Fruit fly (Drosophila melanogaster): ENCODE results near the gene Sec61alpha.

The Sec61alpha gene

DNA sequence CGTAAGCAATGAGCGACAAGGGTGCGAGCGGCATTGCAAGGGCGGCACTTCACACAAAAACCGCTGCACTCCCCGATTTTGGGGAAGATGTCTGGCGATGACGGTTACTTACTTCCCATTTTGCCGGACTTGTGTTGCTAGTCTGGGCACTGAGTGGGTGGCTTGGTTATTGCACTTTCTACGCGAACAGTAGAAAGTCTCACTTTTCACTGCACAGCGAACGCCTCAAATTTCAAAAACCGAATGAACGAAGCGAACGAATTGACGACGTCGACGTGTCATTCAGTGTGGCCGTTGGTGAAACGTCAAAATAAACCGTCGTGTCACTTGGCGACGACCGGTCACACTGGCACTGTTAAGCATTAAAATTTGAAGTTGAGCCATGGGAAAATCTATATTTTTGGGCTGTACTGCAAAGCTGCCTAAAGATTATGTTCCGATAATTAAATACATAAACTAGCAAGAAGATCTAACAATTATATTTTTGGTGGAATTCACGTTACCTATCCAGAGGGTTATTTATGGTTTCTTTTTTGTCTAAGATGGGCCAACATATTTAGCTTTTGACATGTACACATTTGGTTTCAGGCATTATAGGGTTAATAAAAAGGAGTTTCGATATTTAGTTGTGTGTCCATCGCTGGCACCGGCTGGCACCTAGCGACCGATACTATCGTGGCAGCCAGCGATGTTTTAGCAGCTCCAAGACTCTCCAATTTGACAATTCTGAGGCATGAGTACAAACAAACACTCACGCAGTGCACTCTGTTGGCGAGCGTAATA, at the start of gene Sec61alpha, which contains the start of gene Daxx (continued):
- TF ChIP-seq CG11762 (GFP tag; optimal IDR thresholded peaks at IDR 0.05; ENCODE audit: insufficient read depth) = peak; percentile 74
- peak; percentile 79 for TF ChIP-seq CG3032 (tag; optimal IDR thresholded peaks at IDR 0.05)
- TF ChIP-seq OdsH (GFP tag; optimal IDR thresholded peaks at IDR 0.05) = peak; percentile 87
- peak; percentile 63 for TF ChIP-seq CG8632 (GFP tag; optimal IDR thresholded peaks at IDR 0.05)
- TF ChIP-seq Blimp-1 (GFP tag; optimal IDR thresholded peaks at IDR 0.05) = no peak
- peak; percentile 92 for TF ChIP-seq Hr39 (GFP tag; optimal IDR thresholded peaks at IDR 0.05)
- TF ChIP-seq CG7368 (GFP tag; optimal IDR thresholded peaks at IDR 0.05) = peak; percentile 72
- peak; percentile 79 for TF ChIP-seq Sox102F (GFP tag; optimal IDR thresholded peaks at IDR 0.05)
- TF ChIP-seq dsx (GFP tag; optimal IDR thresholded peaks at IDR 0.05; ENCODE audit: poor library complexity, severe bottlenecking) = peak; percentile 36

DNA sequence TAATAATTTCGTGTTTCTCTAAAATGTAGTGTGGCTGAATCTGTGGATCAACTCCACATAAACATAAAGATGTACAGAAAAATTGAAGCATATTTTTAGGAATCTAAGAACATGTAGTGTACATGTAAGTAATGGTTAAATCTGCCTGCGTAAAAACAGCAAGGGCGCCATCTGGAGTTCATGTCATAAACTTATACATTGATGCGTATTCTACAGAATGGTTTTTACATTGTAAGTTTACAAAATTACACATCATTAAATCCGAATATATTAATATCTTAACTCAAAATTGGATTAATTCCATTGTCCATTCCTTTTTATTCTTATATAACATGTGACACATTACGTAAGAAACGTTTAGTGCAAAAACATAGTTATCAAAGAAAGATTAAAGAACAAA, 46.6 kb upstream of the Sec61alpha start:
- TF ChIP-seq CG10631 (GFP tag; optimal IDR thresholded peaks at IDR 0.05) (no peak), dsx (GFP tag; optimal IDR thresholded peaks at IDR 0.05; ENCODE audit: poor library complexity, severe bottlenecking) (peak; percentile 43), Sox15 (GFP tag; optimal IDR thresholded peaks at IDR 0.05) (no peak), cyc (GFP tag; optimal IDR thresholded peaks at IDR 0.05) (peak; percentile 23), spab (GFP tag; optimal IDR thresholded peaks at IDR 0.05) (no peak), CG11902 (GFP tag; optimal IDR thresholded peaks at IDR 0.05) (no peak), fd85E (GFP tag; optimal IDR thresholded peaks at IDR 0.05) (no peak), Hr39 (GFP tag; optimal IDR thresholded peaks at IDR 0.05) (peak; percentile 1), Eip78C (GFP tag) (peak; percentile 38), Met (GFP tag; optimal IDR thresholded peaks at IDR 0.05) (no peak)

DNA sequence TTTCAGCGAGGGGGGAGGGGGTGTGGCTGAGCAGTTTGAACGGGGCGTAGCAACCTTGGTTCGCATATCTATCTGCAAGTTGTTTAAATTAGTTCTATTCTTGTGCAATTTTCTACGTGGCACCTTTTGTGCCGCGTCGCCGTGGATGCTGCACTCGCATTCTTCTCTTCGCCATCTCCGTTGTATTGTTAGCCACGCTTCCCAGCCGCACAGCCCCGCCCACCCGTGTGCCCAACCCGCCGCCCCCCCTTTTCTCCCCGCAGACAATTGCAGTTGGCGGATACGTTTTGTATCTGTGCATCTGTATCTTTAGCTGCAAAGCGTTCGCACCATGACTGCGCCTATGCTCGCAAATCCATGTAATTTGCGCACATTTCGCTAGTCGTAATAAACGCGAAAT, 33.6 kb upstream of the Sec61alpha start:
- TF ChIP-seq CG8119 (GFP tag; IDR thresholded peaks at IDR 0.05) = 0 out of 3 replicates have a peak, but pooled peaks have one; percentile 13
- TF ChIP-seq CG6163 (GFP tag; IDR thresholded peaks at IDR 0.05) = 0 out of 3 replicates have a peak, but pooled peaks have one; percentile 43
- TF ChIP-seq pdm3 (GFP tag; optimal IDR thresholded peaks at IDR 0.05) = no peak

DNA sequence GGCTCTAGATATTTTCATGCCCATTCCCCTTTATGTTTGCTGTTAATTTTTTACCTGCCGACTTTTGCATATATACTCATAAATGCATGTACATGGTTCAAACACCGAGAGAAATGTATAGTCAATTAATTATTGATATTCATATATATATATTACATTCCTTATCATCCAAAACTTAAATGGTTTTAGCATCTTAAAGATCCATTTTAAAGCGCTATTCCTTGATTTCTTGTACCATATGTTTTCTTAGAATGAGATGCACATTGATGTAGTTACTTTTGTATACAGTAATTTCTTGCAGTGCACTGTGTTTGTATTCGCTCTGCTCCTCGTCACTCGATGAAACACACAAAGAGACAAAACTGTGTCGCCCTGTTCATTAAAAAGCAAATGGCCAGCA, 28.3 kb upstream of the Sec61alpha start:
- peak in 1 of 2 experiments; percentile 12 for TF ChIP-seq salr (GFP tag; optimal IDR thresholded peaks at IDR 0.05)
- TF ChIP-seq esn (GFP tag; optimal IDR thresholded peaks at IDR 0.05) = peak; percentile 56
- TF ChIP-seq Lpt (GFP tag; optimal IDR thresholded peaks at IDR 0.05) = peak; percentile 57
- TF ChIP-seq Hr4 (GFP tag; optimal IDR thresholded peaks at IDR 0.05) = peak; percentile 58
- TF ChIP-seq fd85E (GFP tag; optimal IDR thresholded peaks at IDR 0.05) = no peak
- peak; percentile 11 for TF ChIP-seq CG9139 (GFP tag; optimal IDR thresholded peaks at IDR 0.05)
- TF ChIP-seq CG4318 (GFP tag; optimal IDR thresholded peaks at IDR 0.05) = peak; percentile 41
- TF ChIP-seq achi (GFP tag; optimal IDR thresholded peaks at IDR 0.05) = peak; percentile 66
- peak; percentile 43 for TF ChIP-seq CG11762 (GFP tag; optimal IDR thresholded peaks at IDR 0.05; ENCODE audit: insufficient read depth)
- no peak for TF ChIP-seq fkh (GFP tag; optimal IDR thresholded peaks at IDR 0.05)
- no peak for TF ChIP-seq svp (GFP tag)
- no peak for TF ChIP-seq Hr38 (GFP tag; optimal IDR thresholded peaks at IDR 0.05)
- TF ChIP-seq CG15336 (GFP tag; IDR thresholded peaks at IDR 0.05) = peak; percentile 69
- TF ChIP-seq CG3032 (tag; optimal IDR thresholded peaks at IDR 0.05) = peak; percentile 46
- TF ChIP-seq Met (GFP tag; optimal IDR thresholded peaks at IDR 0.05) = peak; percentile 37
- peak; percentile 16 for TF ChIP-seq lz (GFP tag; optimal IDR thresholded peaks at IDR 0.05)
- TF ChIP-seq spab (GFP tag; optimal IDR thresholded peaks at IDR 0.05) = peak; percentile 26
- TF ChIP-seq acj6 (GFP tag; optimal IDR thresholded peaks at IDR 0.05) = peak; percentile 68
- peak; percentile 54 for TF ChIP-seq net (GFP tag; optimal IDR thresholded peaks at IDR 0.05)
- no peak for TF ChIP-seq Smox (GFP tag; optimal IDR thresholded peaks at IDR 0.05)
- peak; percentile 75 for TF ChIP-seq CG32006 (GFP tag; optimal IDR thresholded peaks at IDR 0.05)
- TF ChIP-seq CG6276 (GFP tag; optimal IDR thresholded peaks at IDR 0.05) = peak; percentile 43
- peak; percentile 4 for TF ChIP-seq CG1621 (tag; optimal IDR thresholded peaks at IDR 0.05)
- peak; percentile 28 for TF ChIP-seq Sox14 (GFP tag; optimal IDR thresholded peaks at IDR 0.05)
- peak; percentile 41 for TF ChIP-seq cyc (GFP tag; optimal IDR thresholded peaks at IDR 0.05)
- TF ChIP-seq dsx (GFP tag; optimal IDR thresholded peaks at IDR 0.05; ENCODE audit: poor library complexity, severe bottlenecking) = peak; percentile 23
- TF ChIP-seq CG6163 (GFP tag; IDR thresholded peaks at IDR 0.05) = peak; percentile 68; the same call in 2 of the 3 replicates
- TF ChIP-seq eg (GFP tag; IDR thresholded peaks at IDR 0.05) = peak; percentile 73
- TF ChIP-seq CG3919 (GFP tag; optimal IDR thresholded peaks at IDR 0.05) = peak; percentile 69
- peak; percentile 41 for TF ChIP-seq CG7368 (GFP tag; optimal IDR thresholded peaks at IDR 0.05)
- no peak for TF ChIP-seq topi (GFP tag; optimal IDR thresholded peaks at IDR 0.05)
- peak; percentile 39 for TF ChIP-seq CG6808 (GFP tag; optimal IDR thresholded peaks at IDR 0.05)
